Worm (Caenorhabditis elegans): ENCODE results near the gene C05D11.8.

Gene C05D11.8

DNA sequence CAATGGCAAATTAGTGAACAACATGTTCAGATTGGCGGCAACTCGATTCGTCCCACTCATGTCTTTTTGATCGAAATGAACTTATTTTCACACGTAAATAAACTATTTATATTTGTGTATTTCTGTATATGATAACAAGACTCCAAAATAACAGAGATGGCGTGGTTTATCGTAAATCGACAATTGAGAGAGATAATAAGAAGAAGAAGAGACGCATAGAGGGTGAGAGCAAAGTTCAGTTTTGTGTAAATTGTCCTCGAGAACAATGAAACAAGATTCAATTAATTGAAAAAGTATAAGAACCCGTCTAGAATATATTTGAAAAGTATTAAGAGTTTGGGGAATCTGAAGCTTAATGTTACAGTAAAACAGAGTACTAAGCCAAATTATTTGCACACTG, 15.7 kb downstream of the C05D11.8 start (continued):
- peak in 1 of 6 experiments; percentile 32 for TF ChIP-seq elt-3 (tag; optimal IDR thresholded peaks at IDR 0.05)
- TF ChIP-seq ama-1 (optimal IDR thresholded peaks at IDR 0.05) = no peak
- TF ChIP-seq jun-1 (tag; optimal IDR thresholded peaks at IDR 0.05) = no peak
- no peak for TF ChIP-seq efl-1 (optimal IDR thresholded peaks at IDR 0.05)
- TF ChIP-seq efl-1 (GFP tag; optimal IDR thresholded peaks at IDR 0.05 in 1 of 2) = no peak
- TF ChIP-seq ceh-88 (GFP tag; IDR thresholded peaks at IDR 0.05) = no peak
- no peak for TF ChIP-seq swsn-7 (tag; optimal IDR thresholded peaks at IDR 0.05)
- no peak for TF ChIP-seq nhr-90 (tag; optimal IDR thresholded peaks at IDR 0.05; ENCODE audit: poor library complexity)

DNA sequence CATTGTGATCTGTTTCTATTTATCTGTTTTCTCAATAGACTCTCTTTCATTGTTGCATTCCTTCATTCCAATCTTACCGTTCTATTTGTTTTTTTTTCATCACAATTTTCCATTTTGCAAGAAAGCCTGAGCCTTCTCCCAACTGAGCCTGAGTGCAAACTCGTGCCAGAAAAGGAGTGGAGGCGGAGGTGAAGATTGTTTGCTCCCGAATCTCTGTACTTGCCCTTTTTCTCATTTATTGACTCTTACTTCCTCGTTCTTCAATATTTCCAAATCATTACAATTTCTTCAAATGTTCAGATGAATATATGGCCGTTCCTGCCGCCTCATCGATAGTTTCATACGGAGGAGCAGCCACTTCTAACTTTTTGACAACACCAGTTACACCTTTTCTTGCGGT, 20.3 kb downstream of the C05D11.8 start, which contains the start of gene let-756:
Gene let-756 (plus strand): TSS at position 301 of the 400 bp plus-strand sequence.
- TF ChIP-seq nhr-19 (GFP tag; conservative IDR thresholded peaks at IDR 0.05) (no peak), sup-37 (GFP tag; optimal IDR thresholded peaks at IDR 0.05) (no peak), efl-1 (optimal IDR thresholded peaks at IDR 0.05) (no peak), efl-1 (GFP tag; optimal IDR thresholded peaks at IDR 0.05 in 1 of 2) (no peak), ceh-82 (tag; optimal IDR thresholded peaks at IDR 0.05) (no peak), dpl-1 (GFP tag; optimal IDR thresholded peaks at IDR 0.05) (no peak), ceh-8 (GFP tag; optimal IDR thresholded peaks at IDR 0.05) (no peak), nhr-28 (tag; optimal IDR thresholded peaks at IDR 0.05) (no peak), jun-1 (tag; optimal IDR thresholded peaks at IDR 0.05) (no peak), zip-4 (GFP tag; optimal IDR thresholded peaks at IDR 0.05) (no peak), lin-39 (tag; optimal IDR thresholded peaks at IDR 0.05) (no peak), unc-130 (tag; optimal IDR thresholded peaks at IDR 0.05) (no peak), fkh-8 (tag; optimal IDR thresholded peaks at IDR 0.05) (no peak), nhr-11 (tag; optimal IDR thresholded peaks at IDR 0.05) (no peak), lin-13 (GFP tag; optimal IDR thresholded peaks at IDR 0.05) (no peak), F16B12.6 (tag; optimal IDR thresholded peaks at IDR 0.05) (no peak), egl-27 (tag; optimal IDR thresholded peaks at IDR 0.05) (no peak), pqm-1 (tag; optimal IDR thresholded peaks at IDR 0.05) (no peak), skn-1 (tag; optimal IDR thresholded peaks at IDR 0.05) (no peak), dsc-1 (tag; optimal IDR thresholded peaks at IDR 0.05) (no peak), egl-13 (tag; optimal IDR thresholded peaks at IDR 0.05) (no peak)

DNA sequence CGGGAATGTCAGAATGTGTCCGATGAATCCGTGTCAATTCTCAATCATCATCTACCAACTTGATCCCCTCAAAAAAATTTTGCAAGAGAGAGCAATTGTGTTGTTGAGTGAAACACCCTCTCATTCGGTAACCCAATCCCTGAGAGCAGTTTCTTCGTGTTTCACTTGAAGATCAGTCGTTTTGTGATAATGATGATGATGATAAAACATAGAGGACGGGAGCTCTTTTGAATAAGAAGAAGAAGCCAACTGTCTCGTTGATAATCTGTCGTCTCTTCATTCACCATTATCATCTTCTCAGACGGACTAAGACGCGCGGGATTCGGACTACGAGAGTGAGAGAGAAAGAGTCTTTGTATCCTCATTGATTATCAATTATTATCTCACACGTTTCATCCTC, 22.0 kb downstream of the C05D11.8 start:
- TF ChIP-seq elt-3 (tag; optimal IDR thresholded peaks at IDR 0.05) (no peak), nhr-71 (tag; optimal IDR thresholded peaks at IDR 0.05) (peak; percentile 80), zag-1 (tag; optimal IDR thresholded peaks at IDR 0.05) (no peak), lsy-2 (tag; optimal IDR thresholded peaks at IDR 0.05) (peak; percentile 43 to 57), skn-1 (tag; optimal IDR thresholded peaks at IDR 0.05) (peak; percentile 29), jun-1 (tag; optimal IDR thresholded peaks at IDR 0.05) (no peak), C16A3.4 (tag; optimal IDR thresholded peaks at IDR 0.05) (peak; percentile 4), mep-1 (tag; optimal IDR thresholded peaks at IDR 0.05) (peak; percentile 10), egl-27 (tag; optimal IDR thresholded peaks at IDR 0.05) (no peak), nhr-19 (GFP tag; conservative IDR thresholded peaks at IDR 0.05) (peak; percentile 39), ztf-4 (tag; optimal IDR thresholded peaks at IDR 0.05) (peak; percentile 36), Y116A8C.19 (tag; optimal IDR thresholded peaks at IDR 0.05; ENCODE audit: borderline replicate concordance) (no peak), snu-23 (GFP tag; optimal IDR thresholded peaks at IDR 0.05) (peak; percentile 63), alr-1 (tag; optimal IDR thresholded peaks at IDR 0.05; ENCODE audit: borderline replicate concordance) (no peak), rnt-1 (tag; optimal IDR thresholded peaks at IDR 0.05) (peak; percentile 65), ceh-8 (GFP tag; optimal IDR thresholded peaks at IDR 0.05) (no peak), efl-1 (optimal IDR thresholded peaks at IDR 0.05) (no peak), efl-1 (GFP tag; optimal IDR thresholded peaks at IDR 0.05 in 1 of 2) (no peak), isw-1 (GFP tag; IDR thresholded peaks at IDR 0.05) (no peak), hlh-17 (GFP tag; optimal IDR thresholded peaks at IDR 0.05; ENCODE audit: borderline replicate concordance) (no peak), nhr-20 (tag; optimal IDR thresholded peaks at IDR 0.05) (peak; percentile 30), lir-3 (tag; optimal IDR thresholded peaks at IDR 0.05; ENCODE audit: poor library complexity) (peak; percentile 4), efl-3 (GFP tag; optimal IDR thresholded peaks at IDR 0.05) (no peak), sptf-1 (tag; optimal IDR thresholded peaks at IDR 0.05) (no peak), lin-14 (GFP tag; optimal IDR thresholded peaks at IDR 0.05) (peak; percentile 71), ceh-88 (GFP tag; IDR thresholded peaks at IDR 0.05) (no peak), xbp-1 (tag; optimal IDR thresholded peaks at IDR 0.05) (no peak), ztf-11 (tag; optimal IDR thresholded peaks at IDR 0.05) (no peak), nhr-11 (tag; optimal IDR thresholded peaks at IDR 0.05) (no peak), tlp-1 (tag; optimal IDR thresholded peaks at IDR 0.05) (no peak)

All from whole organism, L1 larva.